Fruit fly (Drosophila melanogaster): Measurements from ENCODE around the gene CG7706.

The CG7706 gene

dm6 chr3R:18658945-18659642 is 18.5 kb upstream of the CG7706 start, which contains the start of the genes CG31224 and CstF64 (continued):
- TF ChIP-seq wek (GFP tag; optimal IDR thresholded peaks at IDR 0.05): no peak
- TF ChIP-seq emc (GFP tag; optimal IDR thresholded peaks at IDR 0.05): peak; percentile 36
- TF ChIP-seq CG30403 (GFP tag; optimal IDR thresholded peaks at IDR 0.05): peak; percentile 94
- TF ChIP-seq eve (GFP tag; optimal IDR thresholded peaks at IDR 0.05): no peak
- TF ChIP-seq CG14441 (GFP tag; IDR thresholded peaks at IDR 0.05): peak; percentile 85
- no peak for TF ChIP-seq BtbVII (GFP tag; optimal IDR thresholded peaks at IDR 0.05)
- TF ChIP-seq Neu2 (GFP tag; optimal IDR thresholded peaks at IDR 0.05; ENCODE audit: borderline replicate concordance): no peak
- peak; percentile 48 for TF ChIP-seq CG1832 (GFP tag; optimal IDR thresholded peaks at IDR 0.05)
- TF ChIP-seq CG8944 (GFP tag; optimal IDR thresholded peaks at IDR 0.05): peak; percentile 90
- TF ChIP-seq Six4 (GFP tag; optimal IDR thresholded peaks at IDR 0.05): peak; percentile 68
- TF ChIP-seq CG2678 (tag; optimal IDR thresholded peaks at IDR 0.05): no peak
- peak; percentile 63; the same call in 2 of the 3 replicates for TF ChIP-seq Mrtf (GFP tag; IDR thresholded peaks at IDR 0.05)
- peak; percentile 55 for TF ChIP-seq cwo (GFP tag; optimal IDR thresholded peaks at IDR 0.05)
- no peak for TF ChIP-seq Nf-YA (GFP tag; IDR thresholded peaks at IDR 0.05)
- TF ChIP-seq wdn (GFP tag; IDR thresholded peaks at IDR 0.05): peak; percentile 72
- peak; percentile 1 for TF ChIP-seq nom (GFP tag; optimal IDR thresholded peaks at IDR 0.05)
- TF ChIP-seq nerfin-1 (tag; optimal IDR thresholded peaks at IDR 0.05): peak; percentile 86
- peak; percentile 90 for TF ChIP-seq sd (tag; optimal IDR thresholded peaks at IDR 0.05)
- TF ChIP-seq D (optimal IDR thresholded peaks at IDR 0.05): no peak
- peak; percentile 67 for TF ChIP-seq D (GFP tag; optimal IDR thresholded peaks at IDR 0.05)
- TF ChIP-seq CG10462 (GFP tag; optimal IDR thresholded peaks at IDR 0.05): peak; percentile 64
- TF ChIP-seq CG7839 (tag; optimal IDR thresholded peaks at IDR 0.05): no peak
- peak; percentile 57 for TF ChIP-seq lbe (GFP tag; optimal IDR thresholded peaks at IDR 0.05)
- peak; percentile 93 for TF ChIP-seq mam (GFP tag; optimal IDR thresholded peaks at IDR 0.05)
- TF ChIP-seq aop (GFP tag; IDR thresholded peaks at IDR 0.05): no peak
- peak; percentile 67 for TF ChIP-seq CG2202 (tag; optimal IDR thresholded peaks at IDR 0.05)
- peak; percentile 52 for TF ChIP-seq Ravus (GFP tag; IDR thresholded peaks at IDR 0.05)
- TF ChIP-seq Ets97D (GFP tag; optimal IDR thresholded peaks at IDR 0.05): peak; percentile 94
- no peak for TF ChIP-seq CG17912 (GFP tag; optimal IDR thresholded peaks at IDR 0.05)
- peak; percentile 37; the same call in 1 of the 2 replicates for TF ChIP-seq Scr (GFP tag; IDR thresholded peaks at IDR 0.05; ENCODE audit: partially characterized antibody)
- TF ChIP-seq CG13424 (tag; optimal IDR thresholded peaks at IDR 0.05): peak; percentile 83
- TF ChIP-seq CG6683 (GFP tag; optimal IDR thresholded peaks at IDR 0.05): peak; percentile 59
- peak; percentile 91 for TF ChIP-seq chn (GFP tag; optimal IDR thresholded peaks at IDR 0.05)
- TF ChIP-seq CG8388 (GFP tag; optimal IDR thresholded peaks at IDR 0.05): peak; percentile 75
- no peak for TF ChIP-seq abd-A (tag; optimal IDR thresholded peaks at IDR 0.05)
- TF ChIP-seq CG42726 (GFP tag; IDR thresholded peaks at IDR 0.05; ENCODE audit: partially characterized antibody): no peak
- peak; percentile 83 for TF ChIP-seq CG16863 (GFP tag; optimal IDR thresholded peaks at IDR 0.05)
- peak; percentile 71 for TF ChIP-seq fd3F (GFP tag; optimal IDR thresholded peaks at IDR 0.05)
- peak; percentile 51; the same call in 1 of the 2 replicates for TF ChIP-seq cas (GFP tag; IDR thresholded peaks at IDR 0.05)
- peak; percentile 75 for TF ChIP-seq CG9876 (GFP tag; optimal IDR thresholded peaks at IDR 0.05)
- peak; percentile 76 for TF ChIP-seq CG10979 (tag; optimal IDR thresholded peaks at IDR 0.05)
- peak; percentile 66; the same call in 1 of the 2 replicates for TF ChIP-seq CG32767 (GFP tag; IDR thresholded peaks at IDR 0.05)
- TF ChIP-seq CG13775 (GFP tag; optimal IDR thresholded peaks at IDR 0.05): peak; percentile 91
- peak; percentile 60 for TF ChIP-seq fd64A (GFP tag; optimal IDR thresholded peaks at IDR 0.05)
- TF ChIP-seq lov (optimal IDR thresholded peaks at IDR 0.05): no peak
- TF ChIP-seq lov (GFP tag; IDR thresholded peaks at IDR 0.05): peak; percentile 50; the same call in 1 of the 3 replicates
- TF ChIP-seq Rfx (GFP tag; IDR thresholded peaks at IDR 0.05): peak; percentile 87
- no peak for TF ChIP-seq CkIIα-i1 (GFP tag; IDR thresholded peaks at IDR 0.05)
- TF ChIP-seq CG11093 (GFP tag; IDR thresholded peaks at IDR 0.05): peak; percentile 73; the same call in 2 of the 3 replicates
